Worm (Caenorhabditis elegans) whole organism, young adult: ENCODE data around the gene hum-8.

Source experiments
- B0019.2 ChIP-seq: fragments of 200-800 bp; sonication (Bioruptor generic); conservative IDR thresholded peaks from 2 replicates; pipeline ENCODE4 v1.3.6; 2022; ENCODE audit warnings: missing genetic modification reagents, missing genetic modification characterization, missing compliant biosample characterization
- B0035.1 ChIP-seq: sonication (generic microtip); optimal IDR thresholded peaks from 2 replicates; lab custom pipeline; 2016; ENCODE audit warnings: missing genetic modification characterization, mild to moderate bottlenecking, missing compliant biosample characterization, missing genotype, missing genetic modification reagents
- B0336.3 ChIP-seq: fragments of 200-800 bp; sonication (Bioruptor generic); IDR thresholded peaks from 2 replicates; pipeline ENCODE4 v1.3.6; 2022; ENCODE audit warnings: missing genetic modification characterization, missing compliant biosample characterization
- C17E4.6 ChIP-seq: fragments of 200-800 bp; sonication (Bioruptor generic); IDR thresholded peaks from 2 replicates; pipeline ENCODE4 v1.3.6; 2022; ENCODE audit warnings: missing genetic modification reagents, missing genetic modification characterization, missing compliant biosample characterization
- D2030.7 ChIP-seq: fragments of 200-800 bp; sonication (Bioruptor generic); IDR thresholded peaks from 2 replicates; pipeline ENCODE4 v1.3.6; 2022; ENCODE audit warnings: missing genetic modification reagents, missing genetic modification characterization, missing compliant biosample characterization
- F22D6.2 ChIP-seq: sonication (generic microtip); optimal IDR thresholded peaks from 2 replicates; lab custom pipeline; 2016; ENCODE audit warnings: mild to moderate bottlenecking, missing genetic modification characterization, missing compliant biosample characterization
- F23B12.7 ChIP-seq: sonication (generic microtip); optimal IDR thresholded peaks from 2 replicates; lab custom pipeline; 2017; ENCODE audit warnings: missing genetic modification characterization, mild to moderate bottlenecking, missing compliant biosample characterization, antibody characterized with exemption, moderate library complexity; ENCODE audit not compliant: insufficient read depth
- F33H1.4 ChIP-seq: fragments of 200-800 bp; sonication (Bioruptor generic); IDR thresholded peaks from 2 replicates; pipeline ENCODE4 v1.3.6; 2022; ENCODE audit warnings: missing genetic modification reagents, missing genetic modification characterization, missing compliant biosample characterization
- F52B5.7 ChIP-seq: sonication (generic microtip); optimal IDR thresholded peaks from 2 replicates; lab custom pipeline; 2016; ENCODE audit warnings: mild to moderate bottlenecking, missing genetic modification characterization, missing compliant biosample characterization
- K12H6.12 ChIP-seq: fragments of 200-800 bp; sonication (Bioruptor generic); optimal IDR thresholded peaks from 2 replicates; lab custom pipeline; 2018; ENCODE audit warnings: mild to moderate bottlenecking, missing genetic modification characterization, missing compliant biosample characterization
- T07F8.4 ChIP-seq: sonication (generic microtip); optimal IDR thresholded peaks from 2 replicates; lab custom pipeline; 2016; ENCODE audit warnings: mild to moderate bottlenecking, missing genetic modification characterization, moderate library complexity, missing compliant biosample characterization
- ZK185.1 ChIP-seq: sonication (generic microtip); optimal IDR thresholded peaks from 2 replicates; lab custom pipeline; 2016; ENCODE audit warnings: mild to moderate bottlenecking, missing genetic modification characterization, missing compliant biosample characterization; ENCODE audit not compliant: poor library complexity, severe bottlenecking
- ama-1 ChIP-seq, 3 experiments: fragments of 150-350 bp in 1 of 3; sonication (generic microtip) in 2 of 3; optimal IDR thresholded peaks; 2 replicates each; lab custom pipeline; 2014 to 2018; ENCODE audit warnings: missing biosample characterization in 2 of 3, missing genetic modification characterization in 2 of 3, missing genetic modification reagents in 2 of 3
- aptf-2 ChIP-seq: fragments of 200-800 bp; sonication (Bioruptor generic); conservative IDR thresholded peaks from 2 replicates; pipeline ENCODE4 v1.3.6; 2022; ENCODE audit warnings: missing genetic modification reagents, missing genetic modification characterization, missing compliant biosample characterization
- atf-7 ChIP-seq: sonication (generic microtip); optimal IDR thresholded peaks from 2 replicates; lab custom pipeline; 2017; ENCODE audit warnings: mild to moderate bottlenecking, missing genetic modification characterization, missing compliant biosample characterization
- athp-1 ChIP-seq: sonication (generic microtip); optimal IDR thresholded peaks from 2 replicates; lab custom pipeline; 2017; ENCODE audit warnings: mild to moderate bottlenecking, missing genetic modification characterization, missing compliant biosample characterization
- attf-5 ChIP-seq: fragments of 200-800 bp; sonication (Bioruptor generic); optimal IDR thresholded peaks from 2 replicates; lab custom pipeline; 2018; ENCODE audit warnings: mild to moderate bottlenecking, missing genetic modification characterization, missing compliant biosample characterization
- ceh-58 ChIP-seq: fragments of 200-800 bp; sonication (Bioruptor generic); IDR thresholded peaks from 2 replicates; pipeline ENCODE4 v1.3.6; 2022; ENCODE audit warnings: missing genetic modification characterization, missing compliant biosample characterization
- dox-1 ChIP-seq: fragments of 200-800 bp; sonication (Bioruptor generic); IDR thresholded peaks from 2 replicates; pipeline ENCODE4 v1.3.6; 2022; ENCODE audit warnings: missing genetic modification reagents, missing genetic modification characterization, missing compliant biosample characterization
- egl-18 ChIP-seq: fragments of 200-800 bp; sonication (Bioruptor generic); IDR thresholded peaks from 2 replicates; pipeline ENCODE4 v1.3.6; 2022; ENCODE audit warnings: missing genetic modification reagents, missing genetic modification characterization, missing compliant biosample characterization
- egl-44 ChIP-seq: fragments of 200-800 bp; sonication (Bioruptor generic); IDR thresholded peaks from 2 replicates; pipeline ENCODE4 v1.3.6; 2022; ENCODE audit warnings: missing genetic modification reagents, missing genetic modification characterization, missing compliant biosample characterization
- him-1 ChIP-seq: sonication (generic microtip); optimal IDR thresholded peaks from 2 replicates; lab custom pipeline; 2016; ENCODE audit warnings: missing genotype, missing genetic modification reagents, missing genetic modification characterization, missing compliant biosample characterization
- hlh-26 ChIP-seq: fragments of 200-800 bp; sonication (Bioruptor generic); conservative IDR thresholded peaks from 2 replicates; pipeline ENCODE4 v1.3.6; 2022; ENCODE audit warnings: missing genetic modification reagents, missing genetic modification characterization, missing compliant biosample characterization
- hsf-1 ChIP-seq: fragments of 200-800 bp; sonication (Bioruptor generic); IDR thresholded peaks from 2 replicates; pipeline ENCODE4 v1.3.6; 2022; ENCODE audit warnings: missing genetic modification reagents, missing genetic modification characterization, missing compliant biosample characterization
- lag-1 ChIP-seq: fragments of 200-800 bp; sonication (Bioruptor generic); IDR thresholded peaks from 2 replicates; pipeline ENCODE4 v1.3.6; 2022; ENCODE audit warnings: missing genetic modification reagents, missing genetic modification characterization, missing compliant biosample characterization
- lin-35 ChIP-seq, 3 experiments: fragments of 150-350 bp in 2 of 3; sonication (generic microtip) in 1 of 3; optimal IDR thresholded peaks; 2 replicates each; lab custom pipeline; 2014 to 2018; ENCODE audit warnings: missing biosample characterization in 3 of 3, missing genetic modification characterization in 3 of 3, missing genetic modification reagents in 3 of 3
- lin-40 ChIP-seq: sonication (generic microtip); optimal IDR thresholded peaks from 2 replicates; lab custom pipeline; 2016; ENCODE audit warnings: missing genetic modification characterization, mild to moderate bottlenecking, missing compliant biosample characterization, missing genotype, missing genetic modification reagents
- lsl-1 ChIP-seq: fragments of 200-800 bp; sonication (Bioruptor generic); optimal IDR thresholded peaks from 2 replicates; lab custom pipeline; 2018; ENCODE audit warnings: mild to moderate bottlenecking, missing genetic modification characterization, moderate library complexity, missing compliant biosample characterization
- madf-10 ChIP-seq: sonication (generic microtip); optimal IDR thresholded peaks from 2 replicates; lab custom pipeline; 2016; ENCODE audit warnings: mild to moderate bottlenecking, missing genetic modification characterization, missing compliant biosample characterization
- madf-6 ChIP-seq: fragments of 200-800 bp; sonication (Bioruptor generic); IDR thresholded peaks from 2 replicates; pipeline ENCODE4 v1.3.6; 2022; ENCODE audit warnings: missing genetic modification reagents, missing genetic modification characterization, missing compliant biosample characterization
- mel-28 ChIP-seq: sonication (generic microtip); optimal IDR thresholded peaks from 2 replicates; lab custom pipeline; 2016; ENCODE audit warnings: borderline replicate concordance, mild to moderate bottlenecking, missing genetic modification characterization, missing compliant biosample characterization
- nfyb-1 ChIP-seq: fragments of 200-800 bp; sonication (Bioruptor generic); IDR thresholded peaks from 2 replicates; pipeline ENCODE4 v1.3.6; 2022; ENCODE audit warnings: missing genetic modification reagents, missing genetic modification characterization, missing compliant biosample characterization
- nhr-27 ChIP-seq: fragments of 200-800 bp; sonication (Bioruptor generic); optimal IDR thresholded peaks from 2 replicates; lab custom pipeline; 2018; ENCODE audit warnings: mild to moderate bottlenecking, missing genetic modification characterization, moderate library complexity, missing compliant biosample characterization
- pbrm-1 ChIP-seq: fragments of 200-800 bp; sonication (Bioruptor generic); IDR thresholded peaks from 2 replicates; pipeline ENCODE4 v1.3.6; 2022; ENCODE audit warnings: missing genetic modification reagents, missing genetic modification characterization, missing compliant biosample characterization
- pha-4 ChIP-seq: fragments of 150-350 bp; sonication (generic microtip); optimal IDR thresholded peaks from 2 replicates; lab custom pipeline; 2014; ENCODE audit warnings: missing biosample characterization, missing genetic modification reagents, missing genetic modification characterization
- rcor-1 ChIP-seq: fragments of 200-800 bp; sonication (Bioruptor generic); IDR thresholded peaks from 2 replicates; pipeline ENCODE4 v1.3.6; 2022; ENCODE audit warnings: missing genetic modification reagents, missing genetic modification characterization, missing compliant biosample characterization
- rec-8 ChIP-seq, 2 experiments: sonication (generic microtip); optimal IDR thresholded peaks; 2 replicates each; lab custom pipeline; 2016; ENCODE audit warnings: mild to moderate bottlenecking in 2 of 2, missing genetic modification characterization in 2 of 2, missing genetic modification reagents in 2 of 2, missing genotype in 2 of 2, missing biosample characterization in 1 of 2, missing compliant biosample characterization in 1 of 2, moderate library complexity in 1 of 2
- sdz-38 ChIP-seq: sonication (generic microtip); optimal IDR thresholded peaks from 2 replicates; lab custom pipeline; 2016; ENCODE audit warnings: missing genotype, missing genetic modification characterization, missing compliant biosample characterization
- sea-2 ChIP-seq: fragments of 200-800 bp; sonication (Bioruptor generic); IDR thresholded peaks from 2 replicates; pipeline ENCODE4 v1.3.6; 2022; ENCODE audit warnings: missing genetic modification characterization, missing compliant biosample characterization
- snpc-1.3 ChIP-seq: sonication (generic microtip); optimal IDR thresholded peaks from 2 replicates; lab custom pipeline; 2017; ENCODE audit warnings: missing genetic modification characterization, mild to moderate bottlenecking, missing compliant biosample characterization, antibody characterized with exemption, moderate library complexity, missing genotype, missing genetic modification reagents; ENCODE audit not compliant: insufficient read depth
- snpc-3.4 ChIP-seq: sonication (generic microtip); optimal IDR thresholded peaks from 2 replicates; lab custom pipeline; 2017; ENCODE audit warnings: missing genetic modification characterization, mild to moderate bottlenecking, missing compliant biosample characterization, antibody characterized with exemption, moderate library complexity, missing genotype, missing genetic modification reagents
- tbp1 ChIP-seq: fragments of 200-800 bp; sonication (Bioruptor generic); optimal IDR thresholded peaks from 2 replicates; lab custom pipeline; 2018; ENCODE audit warnings: mild to moderate bottlenecking, missing genetic modification characterization, missing compliant biosample characterization
- unc-62 ChIP-seq: fragments of 150-350 bp; optimal IDR thresholded peaks from 2 replicates; lab custom pipeline; 2014; ENCODE audit warnings: missing biosample characterization, missing genetic modification reagents, missing genetic modification characterization
- xnd-1 ChIP-seq: sonication (generic microtip); optimal IDR thresholded peaks from 2 replicates; lab custom pipeline; 2016; ENCODE audit warnings: missing genotype, missing genetic modification reagents, missing genetic modification characterization, missing compliant biosample characterization
- ztf-25 ChIP-seq: fragments of 200-800 bp; sonication (Bioruptor generic); IDR thresholded peaks from 2 replicates; pipeline ENCODE4 v1.3.6; 2022; ENCODE audit warnings: missing genetic modification reagents, missing genetic modification characterization, missing compliant biosample characterization
- ztf-26 ChIP-seq: sonication (generic microtip); optimal IDR thresholded peaks from 2 replicates; lab custom pipeline; 2017; ENCODE audit warnings: missing genetic modification characterization, missing compliant biosample characterization

Gene hum-8

ce11 chrIV:425546-425945, 14.8 kb downstream of the hum-8 start (continued):
- TF ChIP-seq tbp1 (GFP tag; lab: Kevin White, UChicago) (peak; percentile 27), attf-5 (GFP tag; lab: Kevin White, UChicago) (peak; percentile 33), lin-40 (tag; lab: Kevin White, UChicago) (no peak), K12H6.12 (tag; lab: Kevin White, UChicago) (no peak), B0019.2 (GFP tag; lab: Robert Waterston, UW) (no peak), xnd-1 (tag; lab: Kevin White, UChicago) (peak; percentile 76), ama-1 (optimal IDR thresholded peaks at IDR 0.05; lab: Kevin White, UChicago) (no peak), ama-1 (GFP tag; optimal IDR thresholded peaks at IDR 0.05; lab: Kevin White, UChicago) (no peak), rcor-1 (GFP tag; lab: Robert Waterston, UW) (0 out of 2 replicates have a peak, but pooled peaks have one; percentile 21), F22D6.2 (tag; lab: Kevin White, UChicago) (no peak), egl-18 (GFP tag; lab: Robert Waterston, UW) (no peak), lsl-1 (GFP tag; lab: Kevin White, UChicago) (peak; percentile 62), F52B5.7 (tag; lab: Kevin White, UChicago) (no peak), lag-1 (GFP tag; lab: Robert Waterston, UW) (no peak), ceh-58 (GFP tag; lab: Robert Waterston, UW) (no peak), B0336.3 (no peak), dox-1 (peak; percentile 18; the same call in 1 of the 2 replicates), lin-35 (GFP tag; optimal IDR thresholded peaks at IDR 0.05; lab: Kevin White, UChicago) (peak in 1 of 3 experiments; percentile 19), athp-1 (no peak), sdz-38 (tag; lab: Kevin White, UChicago) (no peak), egl-44 (GFP tag; lab: Robert Waterston, UW) (no peak), him-1 (no peak), rec-8 (tag; optimal IDR thresholded peaks at IDR 0.05; lab: Kevin White, UChicago) (no peak), B0035.1 (tag; lab: Kevin White, UChicago) (no peak), hlh-26 (GFP tag; lab: Robert Waterston, UW) (no peak), F23B12.7 (no peak), snpc-3.4 (tag; lab: Kevin White, UChicago) (peak; percentile 38), unc-62 (GFP tag; lab: Kevin White, UChicago) (no peak), T07F8.4 (tag; lab: Kevin White, UChicago) (no peak), mel-28 (tag; lab: Kevin White, UChicago) (no peak), ztf-26 (tag; lab: Kevin White, UChicago) (no peak), aptf-2 (GFP tag; lab: Robert Waterston, UW) (no peak), nfyb-1 (GFP tag; lab: Robert Waterston, UW) (no peak), nhr-27 (tag; lab: Kevin White, UChicago) (no peak), hsf-1 (GFP tag; lab: Robert Waterston, UW) (no peak), atf-7 (tag; lab: Kevin White, UChicago) (no peak), pbrm-1 (GFP tag; lab: Robert Waterston, UW) (0 out of 2 replicates have a peak, but pooled peaks have one; percentile 20), pha-4 (tag; lab: Kevin White, UChicago) (no peak), ztf-25 (no peak), C17E4.6 (GFP tag; lab: Robert Waterston, UW) (no peak), ZK185.1 (tag; lab: Kevin White, UChicago) (no peak), snpc-1.3 (tag; lab: Kevin White, UChicago) (peak; percentile 31), madf-10 (tag; lab: Kevin White, UChicago) (no peak), sea-2 (no peak), D2030.7 (GFP tag; lab: Robert Waterston, UW) (peak; percentile 75), F33H1.4 (GFP tag; lab: Robert Waterston, UW) (peak; percentile 87), madf-6 (peak; percentile 74; the same call in 1 of the 2 replicates)
- TF ChIP-seq, all 124 proteins: peak for 22
